Fruit fly (Drosophila melanogaster): ENCODE results near the gene Cpr67B.

The Cpr67B gene

DNA sequence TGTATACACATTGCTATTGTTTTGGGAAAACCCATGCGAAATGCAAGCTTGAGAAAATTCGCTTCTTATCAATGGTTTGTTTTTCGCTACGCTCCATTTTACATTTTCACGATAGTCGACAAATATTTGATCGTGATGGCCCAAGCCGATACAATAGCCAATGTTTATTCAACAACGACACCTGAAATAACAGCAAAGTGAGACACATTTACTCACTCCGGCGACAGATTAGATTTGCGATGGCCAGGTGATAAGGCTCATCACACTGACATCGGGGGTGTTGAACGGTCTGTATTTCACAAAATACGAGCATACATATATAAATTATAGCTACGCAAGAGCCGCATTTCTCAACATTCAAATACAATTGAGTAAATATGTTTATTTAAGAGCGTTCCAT lies 7.4 kb upstream of the Cpr67B start (continued):
- peak; percentile 44 for TF ChIP-seq Drgx (GFP tag; IDR thresholded peaks at IDR 0.05)
- TF ChIP-seq Neu2 (GFP tag; optimal IDR thresholded peaks at IDR 0.05; ENCODE audit: borderline replicate concordance) = no peak
- peak; percentile 5; the same call in 1 of the 3 replicates for TF ChIP-seq CG3726 (GFP tag; IDR thresholded peaks at IDR 0.05)
- TF ChIP-seq HLH54F (GFP tag; optimal IDR thresholded peaks at IDR 0.05) = peak; percentile 10
- peak; percentile 84 for TF ChIP-seq CG13296 (GFP tag; optimal IDR thresholded peaks at IDR 0.05)
- TF ChIP-seq CG12942 (GFP tag; optimal IDR thresholded peaks at IDR 0.05) = peak; percentile 16
- TF ChIP-seq CG2202 (tag; optimal IDR thresholded peaks at IDR 0.05) = peak; percentile 48
- 0 out of 2 replicates have a peak, but pooled peaks have one; percentile 38 for TF ChIP-seq CG5953 (GFP tag; IDR thresholded peaks at IDR 0.05)
- TF ChIP-seq Xrp1 (GFP tag; IDR thresholded peaks at IDR 0.05) = peak; percentile 66
- TF ChIP-seq Tbp (GFP tag; optimal IDR thresholded peaks at IDR 0.05) = no peak
- TF ChIP-seq cas (GFP tag; IDR thresholded peaks at IDR 0.05) = peak; percentile 64; the same call in 1 of the 2 replicates
- TF ChIP-seq CG33557 (GFP tag; optimal IDR thresholded peaks at IDR 0.05) = peak; percentile 42
- TF ChIP-seq CG3838 (GFP tag; optimal IDR thresholded peaks at IDR 0.05) = no peak
- TF ChIP-seq Rx (GFP tag; IDR thresholded peaks at IDR 0.05) = no peak
- TF ChIP-seq CG33213 (GFP tag; optimal IDR thresholded peaks at IDR 0.05) = peak; percentile 75
- TF ChIP-seq CG11247 (GFP tag; IDR thresholded peaks at IDR 0.05) = no peak
- no peak for TF ChIP-seq Bgb (GFP tag; IDR thresholded peaks at IDR 0.05; ENCODE audit: partially characterized antibody)
- no peak for TF ChIP-seq fu2 (GFP tag; optimal IDR thresholded peaks at IDR 0.05)
- TF ChIP-seq CG8388 (GFP tag; optimal IDR thresholded peaks at IDR 0.05) = peak; percentile 70
- peak; percentile 46 for TF ChIP-seq CG18262 (tag; optimal IDR thresholded peaks at IDR 0.05)
- TF ChIP-seq shn (GFP tag; optimal IDR thresholded peaks at IDR 0.05) = no peak
- peak; percentile 93 for TF ChIP-seq Fer1 (GFP tag; optimal IDR thresholded peaks at IDR 0.05)
- peak; percentile 26 for TF ChIP-seq kni (GFP tag; optimal IDR thresholded peaks at IDR 0.05)
- peak; percentile 16; the same call in 1 of the 2 replicates for TF ChIP-seq CG17328 (GFP tag; IDR thresholded peaks at IDR 0.05)
- no peak for TF ChIP-seq hkb (optimal IDR thresholded peaks at IDR 0.05)
- TF ChIP-seq hkb (GFP tag; IDR thresholded peaks at IDR 0.05) = peak; percentile 67; the same call in 1 of the 2 replicates
- TF ChIP-seq CG1832 (GFP tag; optimal IDR thresholded peaks at IDR 0.05) = no peak
- TF ChIP-seq dmrt11E (tag; optimal IDR thresholded peaks at IDR 0.05) = no peak
- peak; percentile 36 for TF ChIP-seq CTCF (GFP tag; optimal IDR thresholded peaks at IDR 0.05)
- TF ChIP-seq CG9727 (GFP tag; optimal IDR thresholded peaks at IDR 0.05) = peak; percentile 69
- TF ChIP-seq CG11398 (GFP tag; optimal IDR thresholded peaks at IDR 0.05) = peak; percentile 41
- TF ChIP-seq Scr (GFP tag; IDR thresholded peaks at IDR 0.05; ENCODE audit: partially characterized antibody) = no peak
- TF ChIP-seq CG5245 (GFP tag; optimal IDR thresholded peaks at IDR 0.05) = no peak
- peak; percentile 6 for TF ChIP-seq CG2875 (GFP tag; optimal IDR thresholded peaks at IDR 0.05)
- no peak for TF ChIP-seq Mad (GFP tag; optimal IDR thresholded peaks at IDR 0.05)
- TF ChIP-seq slp2 (GFP tag; optimal IDR thresholded peaks at IDR 0.05) = no peak
- peak; percentile 17 for TF ChIP-seq lilli (GFP tag; optimal IDR thresholded peaks at IDR 0.05)
- peak; percentile 20 for TF ChIP-seq CG12659 (GFP tag; optimal IDR thresholded peaks at IDR 0.05)
- peak; percentile 67 for TF ChIP-seq ara (GFP tag; IDR thresholded peaks at IDR 0.05)
- TF ChIP-seq Dip3 (GFP tag; optimal IDR thresholded peaks at IDR 0.05) = no peak
- no peak for TF ChIP-seq CG10366 (GFP tag; IDR thresholded peaks at IDR 0.05)
- peak; percentile 10 for TF ChIP-seq emc (GFP tag; optimal IDR thresholded peaks at IDR 0.05)
- peak; percentile 68 for TF ChIP-seq sug (tag; optimal IDR thresholded peaks at IDR 0.05)
- no peak for TF ChIP-seq CG3163 (GFP tag; optimal IDR thresholded peaks at IDR 0.05)
- TF ChIP-seq CkIIα-i1 (GFP tag; IDR thresholded peaks at IDR 0.05) = no peak
- TF ChIP-seq rib (GFP tag; IDR thresholded peaks at IDR 0.05) = peak; percentile 33; the same call in 1 of the 2 replicates
- TF ChIP-seq CG6272 (GFP tag; IDR thresholded peaks at IDR 0.05) = no peak
- peak; percentile 82 for TF ChIP-seq luna (GFP tag; optimal IDR thresholded peaks at IDR 0.05)
- TF ChIP-seq trem (tag; optimal IDR thresholded peaks at IDR 0.05) = peak; percentile 13
- peak; percentile 66 for TF ChIP-seq sqz (GFP tag; optimal IDR thresholded peaks at IDR 0.05)
- TF ChIP-seq CG4617 (GFP tag; optimal IDR thresholded peaks at IDR 0.05; ENCODE audit: borderline replicate concordance) = no peak
- TF ChIP-seq CG9932 (GFP tag; IDR thresholded peaks at IDR 0.05) = no peak
- TF ChIP-seq Asciz (GFP tag; optimal IDR thresholded peaks at IDR 0.05) = peak; percentile 85
